Worm (Caenorhabditis elegans): Measurements from ENCODE around the gene F49C12.2.
"Not testable (repeated sequence)": the region's sequence is repeated elsewhere in the genome, so short reads cannot be mapped to it uniquely, and the experiment has no call there.

Gene F49C12.2

ce11 chrIV:9256865-9257264, 42.2 kb downstream of the F49C12.2 start:
- TF ChIP-seq ccch-3 (GFP tag; optimal IDR thresholded peaks at IDR 0.05) = no peak
- TF ChIP-seq chd-7 (tag; optimal IDR thresholded peaks at IDR 0.05) = no peak
- TF ChIP-seq nhr-179 (tag; optimal IDR thresholded peaks at IDR 0.05) = no peak
- no peak for TF ChIP-seq F33H1.4 (GFP tag; IDR thresholded peaks at IDR 0.05)
- no peak for TF ChIP-seq ztf-18 (tag; optimal IDR thresholded peaks at IDR 0.05)
- no peak for TF ChIP-seq D2030.7 (GFP tag; IDR thresholded peaks at IDR 0.05)
- TF ChIP-seq madf-8 (GFP tag; conservative IDR thresholded peaks at IDR 0.05) = no peak
- TF ChIP-seq madf-10 (tag; optimal IDR thresholded peaks at IDR 0.05) = no peak
- no peak for TF ChIP-seq zfh-2 (GFP tag; conservative IDR thresholded peaks at IDR 0.05)
- TF ChIP-seq him-1 (tag; optimal IDR thresholded peaks at IDR 0.05) = no peak
- no peak for TF ChIP-seq ztf-3 (GFP tag; optimal IDR thresholded peaks at IDR 0.05)
- TF ChIP-seq nfya-1 (tag; optimal IDR thresholded peaks at IDR 0.05; ENCODE audit: borderline replicate concordance, insufficient read depth) = no peak
- TF ChIP-seq B0019.2 (GFP tag; conservative IDR thresholded peaks at IDR 0.05) = no peak
- TF ChIP-seq pha-4 (tag; optimal IDR thresholded peaks at IDR 0.05) = no peak
- TF ChIP-seq egl-44 (GFP tag; IDR thresholded peaks at IDR 0.05) = no peak
- no peak for TF ChIP-seq Y95B8A.8 (GFP tag; IDR thresholded peaks at IDR 0.05)
- no peak for TF ChIP-seq repo-1 (tag; optimal IDR thresholded peaks at IDR 0.05)
- no peak for TF ChIP-seq T26A5.8 (tag; optimal IDR thresholded peaks at IDR 0.05)

ce11 chrIV:9256017-9256416, 43.0 kb downstream of the F49C12.2 start, which contains the start of gene Y11D7A.9:
Gene Y11D7A.9 (minus strand): TSS chrIV:9256117.
- no peak for TF ChIP-seq B0261.1 (tag; optimal IDR thresholded peaks at IDR 0.05)
- TF ChIP-seq madf-3 (GFP tag; IDR thresholded peaks at IDR 0.05) = no peak
- TF ChIP-seq ztf-26 (tag; optimal IDR thresholded peaks at IDR 0.05) = no peak
- no peak for TF ChIP-seq let-526 (GFP tag; IDR thresholded peaks at IDR 0.05)
- TF ChIP-seq die-1 (tag; optimal IDR thresholded peaks at IDR 0.05) = no peak
- TF ChIP-seq lir-1 (GFP tag; conservative IDR thresholded peaks at IDR 0.05) = no peak
- no peak for TF ChIP-seq ceh-27 (GFP tag; optimal IDR thresholded peaks at IDR 0.05)
- TF ChIP-seq atf-7 (tag; optimal IDR thresholded peaks at IDR 0.05) = no peak
- no peak for TF ChIP-seq cebp-1 (GFP tag; IDR thresholded peaks at IDR 0.05)
- TF ChIP-seq cebp-1 (tag; optimal IDR thresholded peaks at IDR 0.05) = no peak
- TF ChIP-seq B0019.2 (GFP tag; conservative IDR thresholded peaks at IDR 0.05) = no peak
- TF ChIP-seq lin-35 (GFP tag; optimal IDR thresholded peaks at IDR 0.05) = no peak
- TF ChIP-seq rpc-1 (optimal IDR thresholded peaks at IDR 0.05) = no peak
- TF ChIP-seq rpc-1 (tag; optimal IDR thresholded peaks at IDR 0.05) = no peak
- no peak for TF ChIP-seq tbp1 (GFP tag; optimal IDR thresholded peaks at IDR 0.05)
- no peak for TF ChIP-seq xnd-1 (tag; optimal IDR thresholded peaks at IDR 0.05)
- TF ChIP-seq F33H1.4 (GFP tag; IDR thresholded peaks at IDR 0.05) = no peak
- TF ChIP-seq sdz-38 (tag; optimal IDR thresholded peaks at IDR 0.05) = no peak
- no peak for TF ChIP-seq egl-18 (GFP tag; IDR thresholded peaks at IDR 0.05)

ce11 chrIV:9251079-9251478, 48.0 kb downstream of the F49C12.2 start, which contains the start of gene Y11D7A.8:
Gene Y11D7A.8 (plus strand): TSS chrIV:9251379.
- no peak for TF ChIP-seq zim-3 (tag; optimal IDR thresholded peaks at IDR 0.05)

ce11 chrIV:9249219-9249618, 49.8 kb downstream of the F49C12.2 start, which contains the start of gene Y11D7A.7:
Gene Y11D7A.7 (plus strand): TSS chrIV:9249519.
- not testable (repeated sequence) for TF ChIP-seq ceh-79 (tag; optimal IDR thresholded peaks at IDR 0.05); somi-1 (GFP tag; optimal IDR thresholded peaks at IDR 0.05); fkh-3 (tag; optimal IDR thresholded peaks at IDR 0.05)

Data from whole organism, young adult.